Worm (Caenorhabditis elegans) whole organism, L3 larva: ENCODE measurements around the gene C14C6.2.

ENCODE experiments used
- ama-1 ChIP-seq: fragments of 150-350 bp; optimal IDR thresholded peaks from 2 replicates; lab custom pipeline; 2018
- ceh-16 ChIP-seq: sonication (generic microtip); optimal IDR thresholded peaks from 2 replicates; lab custom pipeline; 2017; ENCODE audit warnings: missing biosample characterization, missing genetic modification characterization
- fkh-2 ChIP-seq: fragments of 150-350 bp; optimal IDR thresholded peaks from 2 replicates; lab custom pipeline; 2014; ENCODE audit warnings: missing biosample characterization, missing genetic modification reagents, missing genetic modification characterization
- fos-1 ChIP-seq: fragments of 150-350 bp; optimal IDR thresholded peaks from 2 replicates; lab custom pipeline; 2014; ENCODE audit warnings: missing biosample characterization, missing genetic modification characterization
- jun-1 ChIP-seq: fragments of 150-350 bp; optimal IDR thresholded peaks from 2 replicates; lab custom pipeline; 2014; ENCODE audit warnings: missing biosample characterization, missing genetic modification reagents, missing genetic modification characterization
- tbx-2 ChIP-seq: sonication (generic microtip); optimal IDR thresholded peaks from 2 replicates; lab custom pipeline; 2016; ENCODE audit warnings: mild to moderate bottlenecking, missing genetic modification characterization, missing compliant biosample characterization
- ztf-4 ChIP-seq: fragments of 150-350 bp; optimal IDR thresholded peaks from 2 replicates; lab custom pipeline; 2014; ENCODE audit warnings: missing biosample characterization, missing genetic modification characterization

Gene C14C6.2

DNA sequence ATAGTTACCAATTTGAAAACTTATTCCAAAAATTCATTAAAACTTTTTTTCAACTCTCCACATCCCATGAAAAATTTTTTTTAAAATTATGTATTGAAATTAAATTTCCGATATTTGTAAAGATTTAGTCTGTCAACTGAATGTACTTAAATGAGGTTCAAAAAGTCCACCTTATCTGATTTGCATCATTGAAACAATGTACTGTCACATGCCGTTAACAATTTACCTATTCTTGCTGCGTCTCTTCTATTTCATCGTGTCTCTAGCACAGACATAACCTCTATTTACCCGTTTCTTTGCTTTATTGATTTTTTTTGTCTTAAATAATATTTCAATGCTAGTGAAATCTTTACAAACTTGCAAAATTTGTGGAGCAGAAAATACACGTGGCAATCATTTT is 47.3 kb downstream of the C14C6.2 start, which contains the start of gene nhr-90 (continued):
- TF ChIP-seq fos-1 (tag; lab: Kevin White, UChicago) = no peak
- TF ChIP-seq ztf-4 (tag; lab: Kevin White, UChicago) = no peak
- no peak for TF ChIP-seq ceh-16
- no peak for TF ChIP-seq tbx-2
- no peak for TF ChIP-seq ama-1
- no peak for TF ChIP-seq fkh-2 (tag; lab: Kevin White, UChicago)
- TF ChIP-seq jun-1 (tag; lab: Kevin White, UChicago) = no peak
